Fruit fly (Drosophila melanogaster) whole organism, embryonic: ENCODE results near the gene CG2182.

Experiments
- Aef1 ChIP-seq: fragments of 200-800 bp; sonication (Bioruptor generic); IDR thresholded peaks from 3 replicates; pipeline ENCODE4 v1.3.6; 2022; ENCODE audit warnings: missing biosample characterization, missing genetic modification characterization
- BEAF-32 ChIP-seq: fragments of 200-800 bp; sonication (Bioruptor generic); optimal IDR thresholded peaks from 3 replicates; lab custom pipeline; 2017; ENCODE audit warnings: missing biosample characterization, missing genetic modification characterization, mild to moderate bottlenecking, moderate library complexity, missing genetic modification reagents
- Bgb ChIP-seq: fragments of 200-800 bp; sonication (Bioruptor generic); IDR thresholded peaks from 2 replicates; pipeline ENCODE4 v1.3.6; 2022; ENCODE audit warnings: missing biosample characterization, missing genetic modification characterization; ENCODE audit not compliant: partially characterized antibody
- CG10274 ChIP-seq: fragments of 200-800 bp; sonication (Bioruptor generic); optimal IDR thresholded peaks from 3 replicates; lab custom pipeline; 2017; ENCODE audit warnings: missing biosample characterization, mild to moderate bottlenecking, missing genetic modification characterization
- CG1233 ChIP-seq: fragments of 200-800 bp; sonication (Bioruptor generic); optimal IDR thresholded peaks from 4 replicates; lab custom pipeline; 2018; ENCODE audit warnings: missing biosample characterization, mild to moderate bottlenecking, missing genetic modification characterization
- CG13123 ChIP-seq: fragments of 200-800 bp; sonication (Bioruptor generic); optimal IDR thresholded peaks from 2 replicates; lab custom pipeline; 2016; ENCODE audit warnings: missing biosample characterization, missing genetic modification characterization
- CG1603 ChIP-seq: fragments of 200-800 bp; sonication (Bioruptor generic); optimal IDR thresholded peaks from 2 replicates; lab custom pipeline; 2019; ENCODE audit warnings: missing biosample characterization, mild to moderate bottlenecking, missing genetic modification characterization, moderate library complexity
- CG1647 ChIP-seq: fragments of 200-800 bp; sonication (Bioruptor generic); optimal IDR thresholded peaks from 3 replicates; lab custom pipeline; 2016; ENCODE audit warnings: missing biosample characterization, missing genetic modification characterization
- CG17361 ChIP-seq: fragments of 200-800 bp; sonication (Bioruptor generic); IDR thresholded peaks from 3 replicates; pipeline ENCODE4 v1.3.6; 2022; ENCODE audit warnings: missing biosample characterization, missing genetic modification characterization
- CG17912 ChIP-seq: fragments of 200-800 bp; sonication (Bioruptor generic); optimal IDR thresholded peaks from 2 replicates; lab custom pipeline; 2018; ENCODE audit warnings: missing biosample characterization, mild to moderate bottlenecking, missing genetic modification characterization
- CG18011 ChIP-seq: fragments of 200-800 bp; sonication (Bioruptor generic); optimal IDR thresholded peaks from 2 replicates; lab custom pipeline; 2017; ENCODE audit warnings: missing biosample characterization, missing genetic modification characterization, mild to moderate bottlenecking, moderate library complexity, missing genotype
- CG2199 ChIP-seq: fragments of 200-800 bp; sonication (Bioruptor generic); IDR thresholded peaks from 3 replicates; pipeline ENCODE4 v1.3.6; 2022; ENCODE audit warnings: missing biosample characterization, missing genetic modification characterization
- CG30020 ChIP-seq: fragments of 200-800 bp; optimal IDR thresholded peaks from 2 replicates; lab custom pipeline; 2019; ENCODE audit warnings: missing biosample characterization, mild to moderate bottlenecking, missing genetic modification characterization, moderate library complexity
- CG8478 ChIP-seq: fragments of >200 bp; optimal IDR thresholded peaks from 2 replicates; lab custom pipeline; 2018
- CG9876 ChIP-seq: fragments of 200-800 bp; sonication (Bioruptor generic); optimal IDR thresholded peaks from 2 replicates; lab custom pipeline; 2016; ENCODE audit warnings: missing biosample characterization, missing genetic modification characterization
- CG9932 ChIP-seq: fragments of 200-800 bp; sonication (Bioruptor generic); IDR thresholded peaks from 2 replicates; pipeline ENCODE4 v1.3.6; 2022; ENCODE audit warnings: missing biosample characterization, missing genetic modification characterization
- D ChIP-seq, 2 experiments: fragments of 200-800 bp in 1 of 2; fragments of >200 bp in 1 of 2; sonication (Bioruptor generic) in 1 of 2; optimal IDR thresholded peaks; 2 replicates in 1 of 2; 3 replicates in 1 of 2; lab custom pipeline; 2017; ENCODE audit warnings: mild to moderate bottlenecking in 1 of 2, missing biosample characterization in 1 of 2, missing genetic modification characterization in 1 of 2, missing genetic modification reagents in 1 of 2
- Drgx ChIP-seq: fragments of 200-800 bp; sonication (Bioruptor generic); IDR thresholded peaks from 2 replicates; pipeline ENCODE4 v1.3.6; 2022; ENCODE audit warnings: missing biosample characterization, missing genetic modification characterization
- ERR ChIP-seq: fragments of 200-800 bp; sonication (Bioruptor generic); optimal IDR thresholded peaks from 2 replicates; lab custom pipeline; 2016; ENCODE audit warnings: missing biosample characterization, missing genetic modification characterization
- Eip74EF ChIP-seq, 2 experiments: fragments of 200-800 bp in 1 of 2; fragments of >200 bp in 1 of 2; sonication (Bioruptor generic) in 1 of 2; optimal IDR thresholded peaks; 2 replicates each; lab custom pipeline; 2017 to 2019; ENCODE audit warnings: missing biosample characterization in 2 of 2, missing genetic modification characterization in 2 of 2, mild to moderate bottlenecking in 1 of 2, moderate library complexity in 1 of 2
- Fer1 ChIP-seq: fragments of 200-800 bp; sonication (Bioruptor generic); optimal IDR thresholded peaks from 2 replicates; lab custom pipeline; 2017; ENCODE audit warnings: missing biosample characterization, mild to moderate bottlenecking, missing genetic modification characterization
- Gug ChIP-seq: fragments of 200-800 bp; sonication (Bioruptor generic); IDR thresholded peaks from 4 replicates; pipeline ENCODE4 v1.3.6; 2022; ENCODE audit warnings: missing biosample characterization, missing genetic modification characterization
- H15 ChIP-seq: fragments of 200-800 bp; sonication (Bioruptor generic); IDR thresholded peaks from 3 replicates; pipeline ENCODE4 v1.3.6; 2022; ENCODE audit warnings: missing biosample characterization, missing genetic modification characterization
- HmgZ ChIP-seq: fragments of 200-800 bp; sonication (Bioruptor generic); optimal IDR thresholded peaks from 2 replicates; lab custom pipeline; 2018; ENCODE audit warnings: missing biosample characterization, mild to moderate bottlenecking, missing genetic modification characterization
- Jarid2 ChIP-seq: fragments of 200-800 bp; sonication (Bioruptor generic); optimal IDR thresholded peaks from 3 replicates; lab custom pipeline; 2017; ENCODE audit warnings: mild to moderate bottlenecking, missing biosample characterization, missing genetic modification reagents, missing genetic modification characterization
- MBD-R2 ChIP-seq: fragments of 200-800 bp; sonication (Bioruptor generic); IDR thresholded peaks from 2 replicates; pipeline ENCODE4 v1.3.6; 2022; ENCODE audit warnings: missing biosample characterization, missing genetic modification characterization
- Mad ChIP-seq: fragments of 200-800 bp; sonication (Bioruptor generic); optimal IDR thresholded peaks from 2 replicates; lab custom pipeline; 2016; ENCODE audit warnings: missing biosample characterization, missing genetic modification characterization
- Neu2 ChIP-seq: fragments of 200-800 bp; sonication (Bioruptor generic); optimal IDR thresholded peaks from 3 replicates; lab custom pipeline; 2016; ENCODE audit warnings: missing biosample characterization, missing genetic modification characterization, borderline replicate concordance
- Nf-YC ChIP-seq: fragments of 200-800 bp; optimal IDR thresholded peaks from 3 replicates; lab custom pipeline; 2019; ENCODE audit warnings: missing biosample characterization, mild to moderate bottlenecking, missing genetic modification characterization, moderate library complexity
- Pdp1 ChIP-seq, 2 experiments: fragments of 200-800 bp; sonication (Bioruptor generic); optimal IDR thresholded peaks; 3 replicates each; lab custom pipeline; 2016; ENCODE audit warnings: missing biosample characterization in 2 of 2, missing genetic modification characterization in 2 of 2, mild to moderate bottlenecking in 1 of 2, moderate library complexity in 1 of 2
- Usf ChIP-seq: fragments of 200-800 bp; sonication (Bioruptor generic); optimal IDR thresholded peaks from 2 replicates; lab custom pipeline; 2017; ENCODE audit warnings: missing genotype, missing biosample characterization, missing genetic modification characterization
- al ChIP-seq: fragments of 200-800 bp; sonication (Bioruptor generic); IDR thresholded peaks from 2 replicates; pipeline ENCODE4 v1.3.6; 2022; ENCODE audit warnings: missing biosample characterization, missing genetic modification characterization
- bbx ChIP-seq: fragments of 200-800 bp; sonication (Bioruptor generic); IDR thresholded peaks from 2 replicates; pipeline ENCODE4 v1.3.6; 2022; ENCODE audit warnings: missing biosample characterization, missing genetic modification characterization; ENCODE audit not compliant: partially characterized antibody
- bcd ChIP-seq: fragments of 200-800 bp; sonication (Bioruptor generic); optimal IDR thresholded peaks from 2 replicates; lab custom pipeline; 2017; ENCODE audit warnings: missing biosample characterization, mild to moderate bottlenecking, missing genetic modification characterization
- cato ChIP-seq: fragments of 200-800 bp; sonication (Bioruptor generic); optimal IDR thresholded peaks from 2 replicates; lab custom pipeline; 2016; ENCODE audit warnings: missing biosample characterization, missing genetic modification characterization, borderline replicate concordance
- crol ChIP-seq: fragments of 200-800 bp; sonication (Bioruptor generic); IDR thresholded peaks from 2 replicates; pipeline ENCODE4 v1.3.6; 2022; ENCODE audit warnings: missing biosample characterization, missing genetic modification characterization
- crp ChIP-seq, 2 experiments: fragments of 200-800 bp; sonication (Bioruptor generic); optimal IDR thresholded peaks; 2 replicates in 1 of 2; 3 replicates in 1 of 2; lab custom pipeline; 2017; ENCODE audit warnings: missing biosample characterization in 2 of 2, missing genetic modification characterization in 2 of 2, mild to moderate bottlenecking in 1 of 2, moderate library complexity in 1 of 2
- da ChIP-seq: fragments of 200-800 bp; sonication (Bioruptor generic); optimal IDR thresholded peaks from 2 replicates; lab custom pipeline; 2016; ENCODE audit warnings: missing biosample characterization, missing genetic modification characterization
- dm ChIP-seq: fragments of 200-800 bp; sonication (Bioruptor generic); optimal IDR thresholded peaks from 3 replicates; lab custom pipeline; 2016; ENCODE audit warnings: missing biosample characterization, missing genetic modification characterization
- hth ChIP-seq: fragments of >200 bp; optimal IDR thresholded peaks from 2 replicates; lab custom pipeline; 2017; ENCODE audit warnings: inconsistent platforms
- insv ChIP-seq, 2 experiments: fragments of 200-800 bp; sonication (Bioruptor generic); optimal IDR thresholded peaks; 3 replicates each; lab custom pipeline; 2016 to 2018; ENCODE audit warnings: missing biosample characterization in 2 of 2, missing genetic modification characterization in 2 of 2
- klu ChIP-seq: fragments of 200-800 bp; sonication (Bioruptor generic); IDR thresholded peaks from 2 replicates; pipeline ENCODE4 v1.3.6; 2022; ENCODE audit warnings: missing biosample characterization, missing genetic modification characterization
- kni ChIP-seq: fragments of 200-800 bp; sonication (Bioruptor generic); optimal IDR thresholded peaks from 3 replicates; lab custom pipeline; 2017; ENCODE audit warnings: mild to moderate bottlenecking, missing biosample characterization, missing genetic modification reagents, missing genetic modification characterization
- lmd ChIP-seq: fragments of 200-800 bp; sonication (Bioruptor generic); IDR thresholded peaks from 2 replicates; pipeline ENCODE4 v1.3.6; 2022; ENCODE audit warnings: missing biosample characterization, missing genetic modification characterization
- scrt ChIP-seq: fragments of 200-800 bp; sonication (Bioruptor generic); optimal IDR thresholded peaks from 2 replicates; lab custom pipeline; 2018; ENCODE audit warnings: missing biosample characterization, mild to moderate bottlenecking, missing genetic modification characterization, moderate library complexity
- seq ChIP-seq: fragments of 200-800 bp; sonication (Bioruptor generic); IDR thresholded peaks from 2 replicates; pipeline ENCODE4 v1.3.6; 2022; ENCODE audit warnings: missing biosample characterization, missing genetic modification characterization
- slbo ChIP-seq: fragments of 200-800 bp; sonication (Bioruptor generic); IDR thresholded peaks from 2 replicates; pipeline ENCODE4 v1.3.6; 2022; ENCODE audit warnings: missing biosample characterization, missing genetic modification characterization
- usp ChIP-seq: fragments of >200 bp; optimal IDR thresholded peaks from 2 replicates; lab custom pipeline; 2017; ENCODE audit warnings: missing biosample characterization, missing genetic modification characterization

CG2182 gene

dm6 chr3R:5658984-5659802 is 519 bp downstream of the CG2182 start:
- TF ChIP-seq CG8478 (peak; percentile 84), hth (lab: Kevin White, UChicago) (no peak), BEAF-32 (GFP tag; lab: Kevin White, UChicago) (peak; percentile 49), Eip74EF (GFP tag; optimal IDR thresholded peaks at IDR 0.05; lab: Kevin White, UChicago) (peak in 1 of 2 experiments; percentile 15), kni (GFP tag; lab: Kevin White, UChicago) (peak; percentile 4), scrt (GFP tag; lab: Kevin White, UChicago) (no peak), klu (no peak), MBD-R2 (GFP tag; lab: Robert Waterston, UW) (peak; percentile 17; the same call in 1 of the 2 replicates), CG1603 (tag; lab: Kevin White, UChicago) (peak; percentile 24), HmgZ (tag; lab: Kevin White, UChicago) (no peak), CG30020 (tag; lab: Kevin White, UChicago) (no peak), al (no peak), CG2199 (no peak), Gug (peak; percentile 19; the same call in 1 of the 4 replicates), CG9876 (GFP tag; lab: Kevin White, UChicago) (no peak), lmd (GFP tag; lab: Robert Waterston, UW) (0 out of 2 replicates have a peak, but pooled peaks have one; percentile 4), CG17361 (GFP tag; lab: Robert Waterston, UW) (0 out of 3 replicates have a peak, but pooled peaks have one; percentile 16), D (optimal IDR thresholded peaks at IDR 0.05; lab: Kevin White, UChicago) (peak; percentile 24), D (GFP tag; optimal IDR thresholded peaks at IDR 0.05; lab: Kevin White, UChicago) (no peak), ERR (peak; percentile 1), bbx (GFP tag; lab: Robert Waterston, UW) (peak; percentile 40), Jarid2 (GFP tag; lab: Kevin White, UChicago) (no peak), Nf-YC (no peak), CG17912 (GFP tag; lab: Kevin White, UChicago) (no peak), bcd (GFP tag; lab: Kevin White, UChicago) (no peak), Mad (GFP tag; lab: Kevin White, UChicago) (no peak), Bgb (GFP tag; lab: Robert Waterston, UW) (no peak; the same call in 1 of the 2 replicates), Drgx (GFP tag; lab: Robert Waterston, UW) (no peak), Pdp1 (GFP tag; optimal IDR thresholded peaks at IDR 0.05; lab: Kevin White, UChicago) (peak in 1 of 2 experiments; percentile 97), slbo (GFP tag; lab: Robert Waterston, UW) (peak; percentile 35; the same call in 1 of the 2 replicates), CG10274 (peak; percentile 90), da (GFP tag; lab: Kevin White, UChicago) (no peak), CG1233 (GFP tag; lab: Kevin White, UChicago) (no peak), insv (GFP tag; optimal IDR thresholded peaks at IDR 0.05; lab: Kevin White, UChicago) (no peak), usp (GFP tag; lab: Kevin White, UChicago) (no peak), Fer1 (GFP tag; lab: Kevin White, UChicago) (peak; percentile 6), crol (0 out of 2 replicates have a peak, but pooled peaks have one; percentile 21), crp (GFP tag; optimal IDR thresholded peaks at IDR 0.05; lab: Kevin White, UChicago) (peak in 1 of 2 experiments; percentile 20), Aef1 (GFP tag; lab: Robert Waterston, UW) (0 out of 3 replicates have a peak, but pooled peaks have one; percentile 11), CG9932 (GFP tag; lab: Robert Waterston, UW) (peak; percentile 42; the same call in 1 of the 2 replicates), dm (no peak), CG1647 (no peak), CG13123 (GFP tag; lab: Kevin White, UChicago) (no peak), Neu2 (peak; percentile 79), seq (no peak), Usf (GFP tag; lab: Kevin White, UChicago) (no peak), H15 (GFP tag; lab: Robert Waterston, UW) (no peak), CG18011 (peak; percentile 2), cato (GFP tag; lab: Kevin White, UChicago) (no peak)
